Fruit fly (Drosophila melanogaster) whole organism, prepupa: ENCODE data around the gene msl-3.

Experiments
- Blimp-1 ChIP-seq: fragments of 200-800 bp; sonication (Bioruptor generic); optimal IDR thresholded peaks from 3 replicates; lab custom pipeline; 2017; ENCODE audit warnings: missing biosample characterization, missing genetic modification characterization, mild to moderate bottlenecking, moderate library complexity, missing genetic modification reagents
- CG4318 ChIP-seq: fragments of 200-800 bp; sonication (Bioruptor generic); optimal IDR thresholded peaks from 3 replicates; lab custom pipeline; 2017; ENCODE audit warnings: missing biosample characterization, mild to moderate bottlenecking, missing genetic modification characterization
- Eip93F ChIP-seq: fragments of 200-800 bp; sonication (Bioruptor generic); optimal IDR thresholded peaks from 2 replicates; lab custom pipeline; 2016; ENCODE audit warnings: missing biosample characterization, mild to moderate bottlenecking, missing genetic modification characterization
- Ets21C ChIP-seq: fragments of 200-800 bp; sonication (Bioruptor generic); optimal IDR thresholded peaks from 3 replicates; lab custom pipeline; 2016; ENCODE audit warnings: missing biosample characterization, missing genetic modification characterization
- Lpt ChIP-seq: fragments of 200-800 bp; sonication (Bioruptor generic); optimal IDR thresholded peaks from 3 replicates; lab custom pipeline; 2016; ENCODE audit warnings: missing biosample characterization, missing genetic modification characterization
- Sox102F ChIP-seq: fragments of 200-800 bp; sonication (Bioruptor generic); optimal IDR thresholded peaks from 2 replicates; lab custom pipeline; 2016; ENCODE audit warnings: missing biosample characterization, mild to moderate bottlenecking, missing genetic modification characterization
- cyc ChIP-seq: fragments of 200-800 bp; sonication (Bioruptor generic); optimal IDR thresholded peaks from 3 replicates; lab custom pipeline; 2016; ENCODE audit warnings: missing biosample characterization, missing genetic modification characterization
- esn ChIP-seq: fragments of 200-800 bp; sonication (Bioruptor generic); optimal IDR thresholded peaks from 2 replicates; lab custom pipeline; 2016; ENCODE audit warnings: missing biosample characterization, mild to moderate bottlenecking, missing genetic modification characterization, moderate library complexity
- fkh ChIP-seq: fragments of 200-800 bp; sonication (Bioruptor generic); optimal IDR thresholded peaks from 3 replicates; lab custom pipeline; 2017; ENCODE audit warnings: missing biosample characterization, mild to moderate bottlenecking, missing genetic modification characterization, moderate library complexity
- net ChIP-seq: fragments of 200-800 bp; sonication (Bioruptor generic); optimal IDR thresholded peaks from 3 replicates; lab custom pipeline; 2016; ENCODE audit warnings: missing biosample characterization, missing genetic modification characterization
- spab ChIP-seq: fragments of 200-800 bp; sonication (Bioruptor generic); optimal IDR thresholded peaks from 2 replicates; lab custom pipeline; 2017; ENCODE audit warnings: missing biosample characterization, mild to moderate bottlenecking, missing genetic modification characterization, missing genetic modification reagents

- TF ChIP-seq Lpt (GFP tag; lab: Kevin White, UChicago) (no peak), Eip93F (GFP tag; lab: Kevin White, UChicago) (no peak), esn (GFP tag; lab: Kevin White, UChicago) (no peak), Sox102F (no peak), net (GFP tag; lab: Kevin White, UChicago) (no peak), spab (GFP tag; lab: Kevin White, UChicago) (peak; percentile 58), Ets21C (GFP tag; lab: Kevin White, UChicago) (no peak), Blimp-1 (GFP tag; lab: Kevin White, UChicago) (no peak), fkh (GFP tag; lab: Kevin White, UChicago) (no peak), CG4318 (GFP tag; lab: Kevin White, UChicago) (no peak), cyc (no peak)
These were observed 9.5 kb upstream of the msl-3 start for dm6 chr3L:7134818-7135217.
